Fruit fly (Drosophila melanogaster) whole organism, adult: ENCODE results near the gene CG34179.

Experiments used
- CG11617 ChIP-seq: fragments of 200-800 bp; sonication (Bioruptor generic); optimal IDR thresholded peaks from 2 replicates; lab custom pipeline; 2017; ENCODE audit warnings: mild to moderate bottlenecking, missing biosample characterization, missing genetic modification reagents, missing genetic modification characterization
- CG12768 ChIP-seq: fragments of 200-800 bp; sonication (Bioruptor generic); optimal IDR thresholded peaks from 2 replicates; lab custom pipeline; 2017; ENCODE audit warnings: missing biosample characterization, missing genetic modification characterization, mild to moderate bottlenecking, moderate library complexity, missing genetic modification reagents
- CG14711 ChIP-seq: fragments of 200-800 bp; sonication (Bioruptor generic); optimal IDR thresholded peaks from 2 replicates; lab custom pipeline; 2018; ENCODE audit warnings: missing biosample characterization, mild to moderate bottlenecking, missing genetic modification characterization, moderate library complexity
- CG1620 ChIP-seq: fragments of 200-800 bp; sonication (Bioruptor generic); optimal IDR thresholded peaks from 2 replicates; lab custom pipeline; 2016; ENCODE audit warnings: missing biosample characterization, missing genetic modification characterization
- CG33017 ChIP-seq: fragments of 200-800 bp; sonication (Bioruptor generic); optimal IDR thresholded peaks from 2 replicates; lab custom pipeline; 2018; ENCODE audit warnings: missing biosample characterization, mild to moderate bottlenecking, missing genetic modification characterization, moderate library complexity
- CG5204 ChIP-seq: fragments of 200-800 bp; sonication (Bioruptor generic); optimal IDR thresholded peaks from 2 replicates; lab custom pipeline; 2016; ENCODE audit warnings: missing biosample characterization, missing genetic modification characterization
- CG7045 ChIP-seq: fragments of 200-800 bp; sonication (Bioruptor generic); optimal IDR thresholded peaks from 2 replicates; lab custom pipeline; 2017; ENCODE audit warnings: missing biosample characterization, mild to moderate bottlenecking, missing genetic modification characterization
- CG7101 ChIP-seq: fragments of 200-800 bp; sonication (Bioruptor generic); optimal IDR thresholded peaks from 2 replicates; lab custom pipeline; 2018; ENCODE audit warnings: missing biosample characterization, mild to moderate bottlenecking, missing genetic modification characterization, moderate library complexity
- Clk ChIP-seq: fragments of 200-800 bp; sonication (Bioruptor generic); optimal IDR thresholded peaks from 2 replicates; lab custom pipeline; 2017; ENCODE audit warnings: missing biosample characterization, missing genetic modification characterization
- Crg-1 ChIP-seq: fragments of 200-800 bp; sonication (Bioruptor generic); optimal IDR thresholded peaks from 2 replicates; lab custom pipeline; 2016; ENCODE audit warnings: missing biosample characterization, missing genetic modification characterization
- Hr96 ChIP-seq: fragments of 200-800 bp; sonication (Bioruptor generic); optimal IDR thresholded peaks from 2 replicates; lab custom pipeline; 2016; ENCODE audit warnings: missing biosample characterization, missing genetic modification characterization
- Mnt ChIP-seq: fragments of 200-800 bp; sonication (Bioruptor generic); optimal IDR thresholded peaks from 2 replicates; lab custom pipeline; 2016; ENCODE audit warnings: missing biosample characterization, mild to moderate bottlenecking, missing genetic modification characterization
- bab1 ChIP-seq: fragments of 200-800 bp; sonication (Bioruptor generic); optimal IDR thresholded peaks from 3 replicates; lab custom pipeline; 2019; ENCODE audit warnings: missing biosample characterization, mild to moderate bottlenecking, missing genetic modification characterization, moderate library complexity
- cic ChIP-seq: fragments of 200-800 bp; sonication (Bioruptor generic); optimal IDR thresholded peaks from 2 replicates; lab custom pipeline; 2017; ENCODE audit warnings: missing biosample characterization, mild to moderate bottlenecking, missing genetic modification characterization, moderate library complexity
- cnc ChIP-seq, 2 experiments: fragments of >200 bp; optimal IDR thresholded peaks; 2 replicates each; lab custom pipeline; 2017
- kay ChIP-seq: fragments of 200-800 bp; sonication (Bioruptor generic); peaks from one replicate; lab custom pipeline; 2016; ENCODE audit warnings: missing biosample characterization, missing genetic modification characterization, borderline replicate concordance
- ovo ChIP-seq: fragments of 200-800 bp; sonication (Bioruptor generic); optimal IDR thresholded peaks from 2 replicates; lab custom pipeline; 2016; ENCODE audit warnings: missing biosample characterization, missing genetic modification characterization
- pad ChIP-seq: fragments of 200-800 bp; sonication (Bioruptor generic); optimal IDR thresholded peaks from 3 replicates; lab custom pipeline; 2017; ENCODE audit warnings: missing biosample characterization, missing genetic modification characterization, mild to moderate bottlenecking, moderate library complexity, missing genetic modification reagents
- tj ChIP-seq: fragments of 200-800 bp; sonication (Bioruptor generic); optimal IDR thresholded peaks from 3 replicates; lab custom pipeline; 2017; ENCODE audit warnings: missing biosample characterization, mild to moderate bottlenecking, missing genetic modification characterization, moderate library complexity
- toe ChIP-seq: fragments of 200-800 bp; sonication (Bioruptor generic); optimal IDR thresholded peaks from 2 replicates; lab custom pipeline; 2016; ENCODE audit warnings: missing biosample characterization, missing genetic modification characterization

CG34179 gene

dm6 chr2L:6087685-6088084, 39.2 kb upstream of the CG34179 start:
- no peak for TF ChIP-seq kay (GFP tag; lab: Kevin White, UChicago)
- no peak for TF ChIP-seq ovo (GFP tag; lab: Kevin White, UChicago)
- TF ChIP-seq toe (GFP tag; lab: Kevin White, UChicago) = no peak
- TF ChIP-seq cnc (optimal IDR thresholded peaks at IDR 0.05; lab: Kevin White, UChicago) = no peak
- no peak for TF ChIP-seq tj (GFP tag; lab: Kevin White, UChicago)
- no peak for TF ChIP-seq CG33017 (tag; lab: Kevin White, UChicago)
- TF ChIP-seq CG12768 (GFP tag; lab: Kevin White, UChicago) = no peak
- no peak for TF ChIP-seq CG7045 (GFP tag; lab: Kevin White, UChicago)
- TF ChIP-seq CG5204 (GFP tag; lab: Kevin White, UChicago) = no peak
- no peak for TF ChIP-seq Crg-1 (GFP tag; lab: Kevin White, UChicago)
- no peak for TF ChIP-seq pad (GFP tag; lab: Kevin White, UChicago)
- no peak for TF ChIP-seq CG7101 (tag; lab: Kevin White, UChicago)

dm6 chr2L:6086771-6087170, 38.3 kb upstream of the CG34179 start:
- TF ChIP-seq Crg-1 (GFP tag; lab: Kevin White, UChicago) = no peak
- TF ChIP-seq CG14711 (tag; lab: Kevin White, UChicago) = peak; percentile 8
- no peak for TF ChIP-seq CG11617 (GFP tag; lab: Kevin White, UChicago)
- no peak for TF ChIP-seq CG5204 (GFP tag; lab: Kevin White, UChicago)
- no peak for TF ChIP-seq kay (GFP tag; lab: Kevin White, UChicago)
- peak; percentile 20 for TF ChIP-seq CG12768 (GFP tag; lab: Kevin White, UChicago)
- TF ChIP-seq ovo (GFP tag; lab: Kevin White, UChicago) = no peak
- TF ChIP-seq cnc (optimal IDR thresholded peaks at IDR 0.05; lab: Kevin White, UChicago) = no peak
- no peak for TF ChIP-seq toe (GFP tag; lab: Kevin White, UChicago)
- TF ChIP-seq tj (GFP tag; lab: Kevin White, UChicago) = peak; percentile 29
- no peak for TF ChIP-seq pad (GFP tag; lab: Kevin White, UChicago)

- TF ChIP-seq Crg-1 (GFP tag; lab: Kevin White, UChicago) (no peak), CG5204 (GFP tag; lab: Kevin White, UChicago) (no peak), CG12768 (GFP tag; lab: Kevin White, UChicago) (no peak), cic (GFP tag; lab: Kevin White, UChicago) (no peak), CG1620 (GFP tag; lab: Kevin White, UChicago) (no peak), CG7101 (tag; lab: Kevin White, UChicago) (no peak), Mnt (GFP tag; lab: Kevin White, UChicago) (no peak), CG14711 (tag; lab: Kevin White, UChicago) (no peak)
Measured at dm6 chr2L:6085733-6086317, 37.3 kb upstream of the CG34179 start.

dm6 chr2L:6084694-6085093, 36.2 kb upstream of the CG34179 start:
- no peak for TF ChIP-seq Clk (GFP tag; lab: Kevin White, UChicago)
- TF ChIP-seq cnc (optimal IDR thresholded peaks at IDR 0.05; lab: Kevin White, UChicago) = peak in 1 of 2 experiments; percentile 55
- TF ChIP-seq cic (GFP tag; lab: Kevin White, UChicago) = peak; percentile 9
- no peak for TF ChIP-seq kay (GFP tag; lab: Kevin White, UChicago)
- TF ChIP-seq ovo (GFP tag; lab: Kevin White, UChicago) = no peak

- no peak for TF ChIP-seq CG1620 (GFP tag; lab: Kevin White, UChicago)
- peak; percentile 74 for TF ChIP-seq CG33017 (tag; lab: Kevin White, UChicago)
- no peak for TF ChIP-seq bab1 (GFP tag; lab: Kevin White, UChicago)
- TF ChIP-seq cic (GFP tag; lab: Kevin White, UChicago) = peak; percentile 96
- peak; percentile 65 for TF ChIP-seq tj (GFP tag; lab: Kevin White, UChicago)
- TF ChIP-seq Crg-1 (GFP tag; lab: Kevin White, UChicago) = no peak
- peak; percentile 18 for TF ChIP-seq CG7101 (tag; lab: Kevin White, UChicago)
- TF ChIP-seq Clk (GFP tag; lab: Kevin White, UChicago) = no peak
- TF ChIP-seq cnc (optimal IDR thresholded peaks at IDR 0.05; lab: Kevin White, UChicago) = peak in 1 of 2 experiments; percentile 2
- peak; percentile 44 for TF ChIP-seq Hr96 (GFP tag; lab: Kevin White, UChicago)
- TF ChIP-seq ovo (GFP tag; lab: Kevin White, UChicago) = peak; percentile 97
- peak; percentile 69 for TF ChIP-seq Mnt (GFP tag; lab: Kevin White, UChicago)
- peak; percentile 99 for TF ChIP-seq kay (GFP tag; lab: Kevin White, UChicago)
- peak; percentile 90 for TF ChIP-seq CG12768 (GFP tag; lab: Kevin White, UChicago)
- no peak for TF ChIP-seq toe (GFP tag; lab: Kevin White, UChicago)
- peak; percentile 4 for TF ChIP-seq CG11617 (GFP tag; lab: Kevin White, UChicago)
- no peak for TF ChIP-seq CG5204 (GFP tag; lab: Kevin White, UChicago)
- no peak for TF ChIP-seq CG14711 (tag; lab: Kevin White, UChicago)
- TF ChIP-seq CG7045 (GFP tag; lab: Kevin White, UChicago) = peak; percentile 8
- no peak for TF ChIP-seq pad (GFP tag; lab: Kevin White, UChicago)
Measured at dm6 chr2L:6082936-6083627, 34.6 kb upstream of the CG34179 start.
